Fruit fly (Drosophila melanogaster) whole organism, embryonic: ENCODE data around the gene Pgd.

Experiments used
- Antp ChIP-seq: fragments of 200-800 bp; sonication (Bioruptor generic); optimal IDR thresholded peaks from 3 replicates; lab custom pipeline; 2016; ENCODE audit warnings: missing biosample characterization, missing genetic modification characterization
- Bdp1 ChIP-seq: fragments of 200-800 bp; sonication (Bioruptor generic); optimal IDR thresholded peaks from 3 replicates; lab custom pipeline; 2016; ENCODE audit warnings: missing biosample characterization, missing genetic modification characterization
- CG34376 ChIP-seq: fragments of 200-800 bp; sonication (Bioruptor generic); optimal IDR thresholded peaks from 2 replicates; lab custom pipeline; 2018; ENCODE audit warnings: missing biosample characterization, mild to moderate bottlenecking, missing genetic modification characterization
- CG4820 ChIP-seq: fragments of 200-800 bp; sonication (Bioruptor generic); optimal IDR thresholded peaks from 3 replicates; lab custom pipeline; 2016; ENCODE audit warnings: missing biosample characterization, missing genetic modification characterization
- Med ChIP-seq: fragments of 200-800 bp; sonication (Bioruptor generic); peaks from one replicate; lab custom pipeline; 2016; ENCODE audit warnings: missing biosample characterization, missing genetic modification characterization, mild to moderate bottlenecking, inconsistent platforms, moderate library complexity
- gem ChIP-seq: fragments of 200-800 bp; sonication (Bioruptor generic); optimal IDR thresholded peaks from 2 replicates; lab custom pipeline; 2019; ENCODE audit warnings: missing biosample characterization, mild to moderate bottlenecking, missing genetic modification characterization, moderate library complexity
- run ChIP-seq: fragments of 200-800 bp; sonication (Bioruptor generic); optimal IDR thresholded peaks from 3 replicates; lab custom pipeline; 2018; ENCODE audit warnings: missing biosample characterization, mild to moderate bottlenecking, missing genetic modification characterization
- sug ChIP-seq: fragments of 200-800 bp; optimal IDR thresholded peaks from 2 replicates; lab custom pipeline; 2019; ENCODE audit warnings: missing biosample characterization, mild to moderate bottlenecking, missing genetic modification characterization, moderate library complexity

The Pgd gene

dm6 chrX:2197414-2198271, 52.7 kb downstream of the Pgd start:
- TF ChIP-seq Med (GFP tag; lab: Kevin White, UChicago) (peak; percentile 29), gem (peak; percentile 2), CG4820 (GFP tag; lab: Kevin White, UChicago) (peak; percentile 7), Bdp1 (GFP tag; lab: Kevin White, UChicago) (no peak), Antp (GFP tag; lab: Kevin White, UChicago) (no peak), sug (tag; lab: Kevin White, UChicago) (peak; percentile 93), run (tag; lab: Kevin White, UChicago) (no peak), CG34376 (GFP tag; lab: Kevin White, UChicago) (peak; percentile 22)
